Worm (Caenorhabditis elegans) whole organism, L1 larva: ENCODE measurements around the gene orc-3.
A peak's percentile ranks its signal among the peaks of the same experiment; 100 is the strongest.

Experiments used
- C16A3.4 ChIP-seq: fragments of 150-350 bp; optimal IDR thresholded peaks from 2 replicates; lab custom pipeline; 2014; ENCODE audit warnings: missing biosample characterization, missing genetic modification characterization
- F16B12.6 ChIP-seq: fragments of 150-350 bp; optimal IDR thresholded peaks from 2 replicates; lab custom pipeline; 2014; ENCODE audit warnings: missing biosample characterization, missing genetic modification characterization
- aly-2 ChIP-seq: fragments of 150-350 bp; optimal IDR thresholded peaks from 2 replicates; lab custom pipeline; 2014; ENCODE audit warnings: missing biosample characterization, missing genetic modification characterization
- blmp-1 ChIP-seq: fragments of 150-350 bp; optimal IDR thresholded peaks from 2 replicates; lab custom pipeline; 2014; ENCODE audit warnings: missing biosample characterization, missing genetic modification characterization
- ceh-63 ChIP-seq: fragments of 200-800 bp; sonication (Bioruptor generic); optimal IDR thresholded peaks from 2 replicates; lab custom pipeline; 2018; ENCODE audit warnings: mild to moderate bottlenecking, missing genetic modification characterization, missing compliant biosample characterization
- ceh-82 ChIP-seq, 3 experiments: fragments of 150-350 bp in 1 of 3; sonication (generic microtip) in 2 of 3; optimal IDR thresholded peaks; 2 replicates each; lab custom pipeline; 2014 to 2017; ENCODE audit warnings: missing biosample characterization in 3 of 3, missing genetic modification characterization in 3 of 3
- dpl-1 ChIP-seq, 3 experiments: fragments of 150-350 bp in 2 of 3; sonication (generic microtip) in 1 of 3; optimal IDR thresholded peaks; 2 replicates each; lab custom pipeline; 2014 to 2017; ENCODE audit warnings: missing biosample characterization in 3 of 3, missing genetic modification characterization in 3 of 3, missing genetic modification reagents in 3 of 3
- efl-1 ChIP-seq, 4 experiments: fragments of 150-350 bp; optimal IDR thresholded peaks in 3 of 4; peaks in 1 of 4; 1 replicate in 1 of 4; 2 replicates in 3 of 4; lab custom pipeline; 2014; ENCODE audit warnings: missing biosample characterization in 2 of 4, missing genetic modification characterization in 2 of 4, missing genetic modification reagents in 2 of 4
- egl-27 ChIP-seq, 2 experiments: fragments of 150-350 bp in 1 of 2; sonication (generic microtip); optimal IDR thresholded peaks; 3 replicates each; lab custom pipeline; 2017 to 2018; ENCODE audit warnings: missing biosample characterization in 2 of 2, missing genetic modification characterization in 2 of 2, missing genetic modification reagents in 2 of 2
- fkh-10 ChIP-seq: sonication (generic microtip); optimal IDR thresholded peaks from 2 replicates; lab custom pipeline; 2017; ENCODE audit warnings: missing biosample characterization, missing genetic modification reagents, missing genetic modification characterization
- fkh-8 ChIP-seq: sonication (generic microtip); optimal IDR thresholded peaks from 2 replicates; lab custom pipeline; 2016; ENCODE audit warnings: mild to moderate bottlenecking, missing genetic modification characterization, missing compliant biosample characterization
- grh-1 ChIP-seq: fragments of 200-800 bp; sonication (Bioruptor generic); IDR thresholded peaks from 2 replicates; pipeline ENCODE4 v1.3.6; 2022; ENCODE audit warnings: missing genetic modification reagents, missing genetic modification characterization, missing compliant biosample characterization
- hlh-17 ChIP-seq: fragments of 200-800 bp; sonication (Bioruptor generic); optimal IDR thresholded peaks from 2 replicates; lab custom pipeline; 2018; ENCODE audit warnings: missing genetic modification characterization, mild to moderate bottlenecking, missing compliant biosample characterization, moderate library complexity, borderline replicate concordance
- hpl-2 ChIP-seq: fragments of 150-350 bp; optimal IDR thresholded peaks from 2 replicates; lab custom pipeline; 2014; ENCODE audit warnings: missing biosample characterization, missing genetic modification reagents, missing genetic modification characterization
- jun-1 ChIP-seq: fragments of 150-350 bp; optimal IDR thresholded peaks from 2 replicates; lab custom pipeline; 2014; ENCODE audit warnings: missing biosample characterization, missing genetic modification reagents, missing genetic modification characterization
- lin-13 ChIP-seq: fragments of 150-350 bp; optimal IDR thresholded peaks from 2 replicates; lab custom pipeline; 2014; ENCODE audit warnings: missing biosample characterization, missing genetic modification reagents, missing genetic modification characterization
- lin-15B ChIP-seq: fragments of 150-350 bp; sonication (generic microtip); optimal IDR thresholded peaks from 3 replicates; lab custom pipeline; 2014; ENCODE audit warnings: missing biosample characterization, missing genetic modification characterization
- lin-35 ChIP-seq, 2 experiments: fragments of 150-350 bp; optimal IDR thresholded peaks; 2 replicates each; lab custom pipeline; 2014; ENCODE audit warnings: missing biosample characterization in 2 of 2, missing genetic modification characterization in 2 of 2, missing genetic modification reagents in 2 of 2
- lsy-2 ChIP-seq, 2 experiments: fragments of 150-350 bp; optimal IDR thresholded peaks; 2 replicates each; lab custom pipeline; 2014; ENCODE audit warnings: missing biosample characterization in 2 of 2, missing genetic modification characterization in 2 of 2
- mep-1 ChIP-seq: fragments of 150-350 bp; optimal IDR thresholded peaks from 2 replicates; lab custom pipeline; 2014; ENCODE audit warnings: missing biosample characterization, missing genetic modification characterization
- nhr-11 ChIP-seq: fragments of 150-350 bp; optimal IDR thresholded peaks from 2 replicates; lab custom pipeline; 2014; ENCODE audit warnings: missing biosample characterization, missing genetic modification characterization
- nhr-19 ChIP-seq: fragments of 200-800 bp; sonication (Bioruptor generic); conservative IDR thresholded peaks from 2 replicates; pipeline ENCODE4 v1.3.6; 2022; ENCODE audit warnings: missing genetic modification characterization, missing compliant biosample characterization
- nhr-20 ChIP-seq: sonication (generic microtip); optimal IDR thresholded peaks from 2 replicates; lab custom pipeline; 2016; ENCODE audit warnings: mild to moderate bottlenecking, missing genetic modification characterization, missing compliant biosample characterization
- nhr-28 ChIP-seq: fragments of 150-350 bp; optimal IDR thresholded peaks from 2 replicates; lab custom pipeline; 2014; ENCODE audit warnings: missing biosample characterization, missing genetic modification characterization
- nhr-71 ChIP-seq: sonication (generic microtip); optimal IDR thresholded peaks from 2 replicates; lab custom pipeline; 2016; ENCODE audit warnings: mild to moderate bottlenecking, missing genetic modification characterization, moderate library complexity, missing compliant biosample characterization
- nhr-85 ChIP-seq: sonication (generic microtip); peaks from one replicate; lab custom pipeline; 2016; ENCODE audit warnings: missing genetic modification characterization, inconsistent platforms, missing compliant biosample characterization
- rnt-1 ChIP-seq: sonication (generic microtip); optimal IDR thresholded peaks from 2 replicates; lab custom pipeline; 2016; ENCODE audit warnings: mild to moderate bottlenecking, missing genetic modification characterization, moderate library complexity, missing compliant biosample characterization
- skn-1 ChIP-seq: fragments of 150-350 bp; optimal IDR thresholded peaks from 2 replicates; lab custom pipeline; 2014; ENCODE audit warnings: missing biosample characterization, missing genetic modification characterization
- snpc-4 ChIP-seq: fragments of 150-350 bp; optimal IDR thresholded peaks from 2 replicates; lab custom pipeline; 2014; ENCODE audit warnings: missing biosample characterization, missing genetic modification characterization
- snu-23 ChIP-seq: sonication (generic microtip); optimal IDR thresholded peaks from 2 replicates; lab custom pipeline; 2016; ENCODE audit warnings: missing genetic modification characterization, missing compliant biosample characterization
- sox-4 ChIP-seq: sonication (generic microtip); optimal IDR thresholded peaks from 2 replicates; lab custom pipeline; 2016; ENCODE audit warnings: missing genetic modification characterization, missing compliant biosample characterization
- sup-37 ChIP-seq: fragments of 200-800 bp; sonication (Bioruptor generic); optimal IDR thresholded peaks from 2 replicates; lab custom pipeline; 2018; ENCODE audit warnings: mild to moderate bottlenecking, missing genetic modification characterization, missing compliant biosample characterization
- swsn-7 ChIP-seq: sonication (generic microtip); optimal IDR thresholded peaks from 2 replicates; lab custom pipeline; 2016; ENCODE audit warnings: missing genetic modification characterization, missing compliant biosample characterization
- tbx-2 ChIP-seq: sonication (generic microtip); optimal IDR thresholded peaks from 2 replicates; lab custom pipeline; 2016; ENCODE audit warnings: missing genetic modification characterization, missing compliant biosample characterization
- unc-130 ChIP-seq: fragments of 150-350 bp; optimal IDR thresholded peaks from 2 replicates; lab custom pipeline; 2017; ENCODE audit warnings: missing biosample characterization, missing genetic modification characterization, inconsistent platforms
- unc-30 ChIP-seq: sonication (generic microtip); optimal IDR thresholded peaks from 2 replicates; lab custom pipeline; 2017; ENCODE audit warnings: missing biosample characterization, missing genetic modification characterization
- unc-62 ChIP-seq: fragments of 150-350 bp; optimal IDR thresholded peaks from 2 replicates; lab custom pipeline; 2014; ENCODE audit warnings: missing biosample characterization, missing genetic modification reagents, missing genetic modification characterization
- unc-86 ChIP-seq: sonication (generic microtip); optimal IDR thresholded peaks from 2 replicates; lab custom pipeline; 2016; ENCODE audit warnings: missing genetic modification characterization, missing compliant biosample characterization
- xbp-1 ChIP-seq: sonication (generic microtip); optimal IDR thresholded peaks from 2 replicates; lab custom pipeline; 2016; ENCODE audit warnings: missing genetic modification characterization, missing compliant biosample characterization
- zip-4 ChIP-seq: fragments of 200-800 bp; sonication (Bioruptor generic); optimal IDR thresholded peaks from 2 replicates; lab custom pipeline; 2018; ENCODE audit warnings: mild to moderate bottlenecking, missing genetic modification characterization, moderate library complexity, missing compliant biosample characterization

The orc-3 gene

ce11 chrIII:1207852-1208251, at the start of gene orc-3:
Gene orc-3 (plus strand): TSS chrIII:1208133.
- TF ChIP-seq nhr-20 (tag; lab: Kevin White, UChicago) (no peak), ceh-82 (tag; optimal IDR thresholded peaks at IDR 0.05; lab: Kevin White, UChicago) (peak in 2 of 3 experiments; percentile 8 to 36), nhr-19 (GFP tag; lab: Robert Waterston, UW) (no peak), snu-23 (GFP tag; lab: Kevin White, UChicago) (peak; percentile 38), aly-2 (tag; lab: Kevin White, UChicago) (no peak), unc-130 (tag; lab: Kevin White, UChicago) (peak; percentile 1), nhr-28 (tag; lab: Kevin White, UChicago) (no peak), lin-13 (GFP tag; lab: Kevin White, UChicago) (peak; percentile 8), mep-1 (peak; percentile 55), unc-62 (GFP tag; lab: Kevin White, UChicago) (no peak), lsy-2 (tag; optimal IDR thresholded peaks at IDR 0.05; lab: Kevin White, UChicago) (peak; percentile 20 to 68), nhr-85 (peak; percentile 78), lin-35 (GFP tag; optimal IDR thresholded peaks at IDR 0.05; lab: Kevin White, UChicago) (peak; percentile 88 to 95), xbp-1 (tag; lab: Kevin White, UChicago) (peak; percentile 9), F16B12.6 (tag; lab: Kevin White, UChicago) (peak; percentile 62), ceh-63 (no peak), blmp-1 (tag; lab: Kevin White, UChicago) (peak; percentile 30), skn-1 (tag; lab: Kevin White, UChicago) (peak; percentile 64), swsn-7 (no peak), rnt-1 (tag; lab: Kevin White, UChicago) (peak; percentile 64), efl-1 (optimal IDR thresholded peaks at IDR 0.05; lab: Kevin White, UChicago) (peak; percentile 69 to 92), efl-1 (GFP tag; optimal IDR thresholded peaks at IDR 0.05 in 1 of 2; lab: Kevin White, UChicago) (peak; percentile 93 to 99), C16A3.4 (tag; lab: Kevin White, UChicago) (peak; percentile 47), hpl-2 (GFP tag; lab: Kevin White, UChicago) (no peak), nhr-71 (tag; lab: Kevin White, UChicago) (no peak), dpl-1 (GFP tag; optimal IDR thresholded peaks at IDR 0.05; lab: Kevin White, UChicago) (peak; percentile 86 to 92 (median 90)), lin-15B (tag; lab: Kevin White, UChicago) (peak; percentile 30)

ce11 chrIII:1161946-1162345, 46.0 kb upstream of the orc-3 start:
- TF ChIP-seq grh-1 (GFP tag; lab: Robert Waterston, UW) (no peak), sup-37 (no peak), fkh-8 (tag; lab: Kevin White, UChicago) (peak; percentile 10), zip-4 (GFP tag; lab: Kevin White, UChicago) (no peak), egl-27 (tag; optimal IDR thresholded peaks at IDR 0.05; lab: Kevin White, UChicago) (no peak), sox-4 (tag; lab: Kevin White, UChicago) (no peak), snpc-4 (tag; lab: Kevin White, UChicago) (no peak)

ce11 chrIII:1163203-1163602, 44.7 kb upstream of the orc-3 start:
- no peak for TF ChIP-seq tbx-2

ce11 chrIII:1164668-1165067, 43.3 kb upstream of the orc-3 start:
- no peak for TF ChIP-seq jun-1 (tag; lab: Kevin White, UChicago)
- no peak for TF ChIP-seq nhr-11 (tag; lab: Kevin White, UChicago)
- no peak for TF ChIP-seq fkh-10
- TF ChIP-seq xbp-1 (tag; lab: Kevin White, UChicago): no peak
- no peak for TF ChIP-seq ceh-63
- no peak for TF ChIP-seq unc-30 (tag; lab: Kevin White, UChicago)
- no peak for TF ChIP-seq unc-86 (tag; lab: Kevin White, UChicago)
- TF ChIP-seq hlh-17 (GFP tag; lab: Kevin White, UChicago): no peak
